Worm (Caenorhabditis elegans): ENCODE results near the gene H35B03.1.

Gene H35B03.1

DNA sequence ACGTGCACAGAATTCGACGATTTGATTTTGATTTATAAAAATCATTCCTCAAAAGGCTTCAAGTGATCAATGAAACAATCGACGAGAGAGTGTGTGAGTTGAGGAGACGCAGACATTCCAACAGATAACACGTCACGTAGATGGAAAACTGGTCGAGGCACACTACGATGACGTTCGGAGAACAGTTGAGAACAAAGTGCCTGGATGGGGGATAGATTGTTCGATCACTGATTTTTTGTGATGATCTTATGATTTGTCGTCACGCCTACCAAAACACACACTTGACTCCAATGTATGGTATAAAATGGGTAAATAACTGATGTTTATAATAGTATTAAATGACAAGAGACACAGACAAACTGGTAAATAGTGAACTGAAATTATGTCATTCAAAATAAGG, 52.9 kb downstream of the H35B03.1 start (continued):
- no peak for TF ChIP-seq tlp-1 (tag; optimal IDR thresholded peaks at IDR 0.05)
- no peak for TF ChIP-seq unc-62 (GFP tag; optimal IDR thresholded peaks at IDR 0.05)
- TF ChIP-seq irx-1 (tag; optimal IDR thresholded peaks at IDR 0.05): no peak
- TF ChIP-seq ceh-63 (GFP tag; optimal IDR thresholded peaks at IDR 0.05): no peak
- TF ChIP-seq nhr-47 (tag; optimal IDR thresholded peaks at IDR 0.05): peak; percentile 49
- no peak for TF ChIP-seq ceh-8 (GFP tag; optimal IDR thresholded peaks at IDR 0.05)
- no peak for TF ChIP-seq ztf-4 (tag; optimal IDR thresholded peaks at IDR 0.05)
- no peak for TF ChIP-seq fkh-10 (GFP tag; optimal IDR thresholded peaks at IDR 0.05)
- TF ChIP-seq lin-14 (GFP tag; optimal IDR thresholded peaks at IDR 0.05): peak; percentile 64
- no peak for TF ChIP-seq nhr-237 (tag; optimal IDR thresholded peaks at IDR 0.05)
- no peak for TF ChIP-seq C34B4.2 (tag; optimal IDR thresholded peaks at IDR 0.05)
- TF ChIP-seq egl-27 (tag; optimal IDR thresholded peaks at IDR 0.05): no peak
- TF ChIP-seq dpl-1 (GFP tag; optimal IDR thresholded peaks at IDR 0.05): peak in 1 of 3 experiments; percentile 23
- no peak for TF ChIP-seq ztf-11 (tag; optimal IDR thresholded peaks at IDR 0.05)
- TF ChIP-seq ets-5 (GFP tag; IDR thresholded peaks at IDR 0.05): no peak
- peak in 1 of 2 experiments; percentile 66 for TF ChIP-seq mdl-1 (tag; optimal IDR thresholded peaks at IDR 0.05)
- peak; percentile 93 for TF ChIP-seq nhr-71 (tag; optimal IDR thresholded peaks at IDR 0.05)
- peak in 1 of 2 experiments; percentile 58 for TF ChIP-seq lin-35 (GFP tag; optimal IDR thresholded peaks at IDR 0.05)
- no peak for TF ChIP-seq hlh-17 (GFP tag; optimal IDR thresholded peaks at IDR 0.05; ENCODE audit: borderline replicate concordance)
- no peak for TF ChIP-seq aly-2 (tag; optimal IDR thresholded peaks at IDR 0.05)
- no peak for TF ChIP-seq F16B12.6 (tag; optimal IDR thresholded peaks at IDR 0.05)
- peak; percentile 62 for TF ChIP-seq snu-23 (GFP tag; optimal IDR thresholded peaks at IDR 0.05)
- no peak for TF ChIP-seq lin-15B (tag; optimal IDR thresholded peaks at IDR 0.05)
- peak; percentile 93 for TF ChIP-seq nhr-20 (tag; optimal IDR thresholded peaks at IDR 0.05)
- no peak for TF ChIP-seq zip-4 (GFP tag; optimal IDR thresholded peaks at IDR 0.05)
- no peak for TF ChIP-seq alr-1 (tag; optimal IDR thresholded peaks at IDR 0.05; ENCODE audit: borderline replicate concordance)
- no peak for TF ChIP-seq lin-13 (GFP tag; optimal IDR thresholded peaks at IDR 0.05)
- TF ChIP-seq lir-3 (tag; optimal IDR thresholded peaks at IDR 0.05; ENCODE audit: poor library complexity): no peak
- no peak for TF ChIP-seq mab-9 (GFP tag; IDR thresholded peaks at IDR 0.05)
- no peak for TF ChIP-seq fkh-8 (tag; optimal IDR thresholded peaks at IDR 0.05)
- TF ChIP-seq egl-13 (tag; optimal IDR thresholded peaks at IDR 0.05): no peak
- TF ChIP-seq sox-4 (tag; optimal IDR thresholded peaks at IDR 0.05): no peak
- no peak for TF ChIP-seq skn-1 (tag; optimal IDR thresholded peaks at IDR 0.05)
- TF ChIP-seq grh-1 (GFP tag; IDR thresholded peaks at IDR 0.05): peak; percentile 69
- TF ChIP-seq nhr-90 (tag; optimal IDR thresholded peaks at IDR 0.05; ENCODE audit: poor library complexity): peak; percentile 82
- TF ChIP-seq blmp-1 (tag; optimal IDR thresholded peaks at IDR 0.05): peak; percentile 3
- no peak for TF ChIP-seq pqm-1 (tag; optimal IDR thresholded peaks at IDR 0.05)
- peak; percentile 69 for TF ChIP-seq nhr-19 (GFP tag; conservative IDR thresholded peaks at IDR 0.05)
- TF ChIP-seq pax-3 (tag; optimal IDR thresholded peaks at IDR 0.05): no peak
- TF ChIP-seq rnt-1 (tag; optimal IDR thresholded peaks at IDR 0.05): no peak
- TF ChIP-seq efl-3 (GFP tag; optimal IDR thresholded peaks at IDR 0.05): no peak
- TF ChIP-seq hlh-4 (tag; optimal IDR thresholded peaks at IDR 0.05): no peak

All from whole organism, L1 larva.